Fruit fly (Drosophila melanogaster) whole organism, pupa: ENCODE data around the gene Dtg.

Source experiments
- CG10348 ChIP-seq: fragments of 200-800 bp; sonication (Bioruptor generic); IDR thresholded peaks from 2 replicates; pipeline ENCODE4 v1.3.6; 2022; ENCODE audit warnings: missing biosample characterization, missing genetic modification characterization
- CG12605 ChIP-seq: fragments of 200-800 bp; sonication (Bioruptor generic); IDR thresholded peaks from 2 replicates; pipeline ENCODE4 v1.3.6; 2022; ENCODE audit warnings: missing biosample characterization, missing genetic modification characterization
- CG13204 ChIP-seq: fragments of 200-800 bp; sonication (Bioruptor generic); optimal IDR thresholded peaks from 2 replicates; lab custom pipeline; 2018; ENCODE audit warnings: missing biosample characterization, mild to moderate bottlenecking, missing genetic modification characterization, moderate library complexity
- CG14655 ChIP-seq: fragments of 200-800 bp; sonication (Bioruptor generic); optimal IDR thresholded peaks from 3 replicates; lab custom pipeline; 2017; ENCODE audit warnings: mild to moderate bottlenecking, missing biosample characterization, missing genetic modification reagents, missing genetic modification characterization
- CG15710 ChIP-seq: fragments of 200-800 bp; sonication (Bioruptor generic); optimal IDR thresholded peaks from 2 replicates; lab custom pipeline; 2018; ENCODE audit warnings: missing biosample characterization, mild to moderate bottlenecking, missing genetic modification characterization, moderate library complexity
- CG17806 ChIP-seq: fragments of 200-800 bp; sonication (Bioruptor generic); optimal IDR thresholded peaks from 2 replicates; lab custom pipeline; 2018; ENCODE audit warnings: missing biosample characterization, mild to moderate bottlenecking, missing genetic modification characterization, moderate library complexity
- CG32121 ChIP-seq: fragments of 200-800 bp; sonication (Bioruptor generic); IDR thresholded peaks from 2 replicates; pipeline ENCODE4 v1.3.6; 2022; ENCODE audit warnings: missing biosample characterization, missing genetic modification characterization
- CG34367 ChIP-seq: fragments of 200-800 bp; sonication (Bioruptor generic); optimal IDR thresholded peaks from 2 replicates; lab custom pipeline; 2018; ENCODE audit warnings: missing biosample characterization, mild to moderate bottlenecking, missing genetic modification characterization
- CG4496 ChIP-seq: fragments of 200-800 bp; sonication (Bioruptor generic); IDR thresholded peaks from 3 replicates; pipeline ENCODE4 v1.3.6; 2022; ENCODE audit warnings: missing biosample characterization, missing genetic modification characterization
- CG8159 ChIP-seq: fragments of 200-800 bp; sonication (Bioruptor generic); optimal IDR thresholded peaks from 3 replicates; lab custom pipeline; 2018; ENCODE audit warnings: missing biosample characterization, mild to moderate bottlenecking, missing genetic modification characterization, moderate library complexity
- CG8301 ChIP-seq: fragments of 200-800 bp; sonication (Bioruptor generic); optimal IDR thresholded peaks from 2 replicates; lab custom pipeline; 2018; ENCODE audit warnings: missing biosample characterization, mild to moderate bottlenecking, missing genetic modification characterization
- CG9948 ChIP-seq: fragments of 200-800 bp; sonication (Bioruptor generic); optimal IDR thresholded peaks from 2 replicates; lab custom pipeline; 2018; ENCODE audit warnings: missing biosample characterization, mild to moderate bottlenecking, missing genetic modification characterization, moderate library complexity
- D1 ChIP-seq: fragments of 200-800 bp; sonication (Bioruptor generic); optimal IDR thresholded peaks from 2 replicates; lab custom pipeline; 2018; ENCODE audit warnings: missing biosample characterization, mild to moderate bottlenecking, missing genetic modification characterization, moderate library complexity
- EcR ChIP-seq: fragments of 200-800 bp; sonication (Bioruptor generic); optimal IDR thresholded peaks from 3 replicates; lab custom pipeline; 2019; ENCODE audit warnings: missing biosample characterization, missing genetic modification characterization, mild to moderate bottlenecking, moderate library complexity, missing genetic modification reagents
- Ets98B ChIP-seq: fragments of 200-800 bp; sonication (Bioruptor generic); IDR thresholded peaks from 2 replicates; pipeline ENCODE4 v1.3.6; 2022; ENCODE audit warnings: missing biosample characterization, missing genetic modification characterization
- Pif1A ChIP-seq: fragments of 200-800 bp; sonication (Bioruptor generic); optimal IDR thresholded peaks from 3 replicates; lab custom pipeline; 2016; ENCODE audit warnings: missing biosample characterization, missing genetic modification characterization
- Pif1B ChIP-seq: fragments of 200-800 bp; sonication (Bioruptor generic); optimal IDR thresholded peaks from 3 replicates; lab custom pipeline; 2016; ENCODE audit warnings: missing biosample characterization, missing genetic modification characterization
- Snoo ChIP-seq: fragments of 200-800 bp; sonication (Bioruptor generic); optimal IDR thresholded peaks from 3 replicates; lab custom pipeline; 2017; ENCODE audit warnings: missing biosample characterization, mild to moderate bottlenecking, missing genetic modification characterization, inconsistent platforms
- fd96Ca ChIP-seq: fragments of 200-800 bp; sonication (Bioruptor generic); IDR thresholded peaks from 3 replicates; pipeline ENCODE4 v1.3.6; 2022; ENCODE audit warnings: missing biosample characterization, missing genetic modification characterization
- gl ChIP-seq: fragments of 200-800 bp; sonication (Bioruptor generic); optimal IDR thresholded peaks from 2 replicates; lab custom pipeline; 2018; ENCODE audit warnings: missing biosample characterization, mild to moderate bottlenecking, missing genetic modification characterization
- rn ChIP-seq: fragments of 200-800 bp; sonication (Bioruptor generic); IDR thresholded peaks from 2 replicates; pipeline ENCODE4 v1.3.6; 2022; ENCODE audit warnings: missing biosample characterization, missing genetic modification characterization

The Dtg gene

DNA sequence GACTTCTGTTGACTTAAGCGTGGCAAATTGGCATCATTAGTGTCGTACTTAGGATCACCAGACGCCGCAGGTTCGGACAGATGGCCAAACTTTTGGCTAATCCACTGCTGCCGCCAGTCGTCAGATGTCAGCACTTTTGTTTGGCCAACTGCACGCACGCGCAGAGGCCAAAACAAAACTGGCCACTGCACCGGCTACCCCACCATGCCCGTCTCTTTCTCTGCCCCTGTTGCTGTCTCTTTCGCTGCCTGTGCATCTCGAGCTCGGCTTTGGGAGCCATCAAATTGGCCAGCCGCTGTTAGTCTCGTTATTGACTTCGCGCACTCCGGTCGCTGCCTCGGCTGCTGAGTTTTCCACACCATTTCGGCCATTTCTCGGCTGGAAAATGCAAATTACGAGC is 14.7 kb downstream of the Dtg start, which contains the start of gene CG14395:
Gene CG14395 (plus strand): TSS at position 301 of the 400 bp plus-strand sequence.
- TF ChIP-seq CG4496 (GFP tag; lab: Robert Waterston, UW), result peak; percentile 72; the same call in 2 of the 3 replicates
- no peak for TF ChIP-seq CG10348 (GFP tag; lab: Robert Waterston, UW)
- TF ChIP-seq CG12605 (GFP tag; lab: Robert Waterston, UW), result no peak
- no peak for TF ChIP-seq fd96Ca (GFP tag; lab: Robert Waterston, UW)
- TF ChIP-seq Ets98B, result 0 out of 2 replicates have a peak, but pooled peaks have one; percentile 17
- TF ChIP-seq CG13204 (GFP tag; lab: Kevin White, UChicago), result no peak

DNA sequence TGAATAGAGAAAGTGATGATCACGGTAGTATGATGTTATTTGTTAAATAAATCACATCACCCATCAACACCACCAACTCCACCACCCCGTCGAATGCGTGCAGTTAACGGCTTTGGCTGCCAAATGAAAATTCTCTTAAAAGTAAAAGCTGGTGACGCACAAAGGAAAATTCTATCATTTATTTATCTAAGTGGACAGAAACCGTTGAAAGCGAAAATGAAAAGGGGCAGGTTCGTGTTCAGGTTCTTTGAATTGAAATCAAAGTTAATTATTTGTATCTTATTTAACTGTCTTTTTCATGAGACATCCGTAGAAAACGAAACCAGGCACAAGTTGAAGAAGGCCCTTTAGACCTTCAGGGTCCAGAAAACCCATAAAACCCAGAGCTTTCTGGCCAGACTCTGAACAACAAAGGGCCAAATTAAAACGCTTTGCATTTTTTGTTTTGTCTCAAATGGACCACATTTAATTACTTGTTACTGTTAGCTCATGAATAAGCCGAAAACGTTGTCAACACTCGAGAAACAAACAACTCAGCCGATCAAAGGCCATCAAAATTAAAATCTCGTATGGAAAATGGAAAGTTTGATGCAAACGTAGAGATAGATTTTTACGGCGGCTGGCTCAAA is 18.5 kb downstream of the Dtg start:
- TF ChIP-seq CG32121 (GFP tag; lab: Robert Waterston, UW) (no peak), EcR (GFP tag; lab: Kevin White, UChicago) (no peak), rn (no peak), Snoo (no peak), Pif1A (GFP tag; lab: Kevin White, UChicago) (no peak), CG8301 (tag; lab: Kevin White, UChicago) (no peak), Ets98B (no peak), CG15710 (tag; lab: Kevin White, UChicago) (no peak), CG9948 (no peak), CG10348 (GFP tag; lab: Robert Waterston, UW) (no peak), CG13204 (GFP tag; lab: Kevin White, UChicago) (no peak), gl (tag; lab: Kevin White, UChicago) (no peak)

DNA sequence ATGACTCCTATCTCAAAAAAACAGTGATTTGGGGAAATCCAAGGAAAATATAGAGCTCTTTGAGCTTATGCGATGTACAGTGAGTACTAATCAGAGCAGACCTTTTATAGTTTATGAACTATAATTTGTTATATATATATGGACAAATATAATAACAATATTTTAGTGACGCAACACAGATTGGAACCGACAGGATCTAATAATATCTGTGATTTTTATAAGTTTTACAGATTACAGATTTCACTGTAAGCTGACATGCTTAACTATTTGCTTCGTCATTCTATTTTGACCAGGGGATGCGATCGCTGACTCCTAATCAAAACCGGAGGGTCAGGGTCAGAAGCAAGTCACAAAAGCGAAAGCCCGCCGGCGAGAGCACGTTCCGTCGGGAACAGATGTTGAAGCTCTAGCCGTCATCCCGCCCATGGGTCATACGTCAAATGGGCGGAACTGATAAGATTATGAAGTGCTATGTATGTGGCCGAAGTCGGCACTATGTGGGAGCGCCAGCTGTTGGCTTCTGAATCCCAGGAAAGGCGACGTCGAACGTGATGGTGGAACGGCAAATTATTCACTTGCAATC is 26.3 kb downstream of the Dtg start, which contains the start of gene Gnmt:
Gene Gnmt (plus strand): TSS at position 568 of the 583 bp plus-strand sequence.
- TF ChIP-seq fd96Ca (GFP tag; lab: Robert Waterston, UW), result no peak
- TF ChIP-seq CG12605 (GFP tag; lab: Robert Waterston, UW), result no peak
- no peak for TF ChIP-seq Snoo
- no peak for TF ChIP-seq Ets98B
- TF ChIP-seq CG9948, result no peak
- no peak for TF ChIP-seq CG17806
- no peak for TF ChIP-seq CG34367 (tag; lab: Kevin White, UChicago)
- no peak for TF ChIP-seq CG4496 (GFP tag; lab: Robert Waterston, UW)
- no peak for TF ChIP-seq D1 (tag; lab: Kevin White, UChicago)
- no peak for TF ChIP-seq CG10348 (GFP tag; lab: Robert Waterston, UW)
- no peak for TF ChIP-seq CG14655 (GFP tag; lab: Kevin White, UChicago)
- no peak for TF ChIP-seq CG8301 (tag; lab: Kevin White, UChicago)
- TF ChIP-seq Pif1B (GFP tag; lab: Kevin White, UChicago), result no peak
- no peak for TF ChIP-seq CG15710 (tag; lab: Kevin White, UChicago)
- TF ChIP-seq gl (tag; lab: Kevin White, UChicago), result no peak
- no peak for TF ChIP-seq CG32121 (GFP tag; lab: Robert Waterston, UW)

DNA sequence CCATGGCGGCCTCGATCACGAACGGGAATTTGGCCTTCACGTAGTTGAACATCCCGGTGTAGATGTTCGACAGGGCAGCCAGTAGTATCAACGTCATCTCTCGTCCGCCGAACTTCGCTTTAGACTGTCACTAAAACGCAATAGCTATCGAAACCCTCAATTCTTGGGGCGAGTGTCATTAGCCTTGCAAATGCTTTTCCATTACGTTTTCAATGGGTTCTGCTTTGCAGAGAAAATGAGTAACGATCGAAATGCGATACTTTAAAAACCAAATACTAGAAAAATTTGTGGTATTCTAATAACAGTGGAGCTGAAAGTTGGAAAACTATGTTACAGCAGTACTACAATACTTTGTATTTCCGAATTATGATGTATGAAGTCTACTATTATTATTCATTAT is 28.3 kb downstream of the Dtg start, which contains the start of gene CG43630:
Gene CG43630 (minus strand): TSS at position 101 of the 400 bp plus-strand sequence.
- TF ChIP-seq CG14655 (GFP tag; lab: Kevin White, UChicago) (no peak), CG32121 (GFP tag; lab: Robert Waterston, UW) (no peak), CG9948 (no peak), CG17806 (no peak), fd96Ca (GFP tag; lab: Robert Waterston, UW) (no peak), EcR (GFP tag; lab: Kevin White, UChicago) (no peak), gl (tag; lab: Kevin White, UChicago) (no peak), Snoo (no peak), CG34367 (tag; lab: Kevin White, UChicago) (no peak), CG8301 (tag; lab: Kevin White, UChicago) (no peak), rn (no peak), CG8159 (no peak)

DNA sequence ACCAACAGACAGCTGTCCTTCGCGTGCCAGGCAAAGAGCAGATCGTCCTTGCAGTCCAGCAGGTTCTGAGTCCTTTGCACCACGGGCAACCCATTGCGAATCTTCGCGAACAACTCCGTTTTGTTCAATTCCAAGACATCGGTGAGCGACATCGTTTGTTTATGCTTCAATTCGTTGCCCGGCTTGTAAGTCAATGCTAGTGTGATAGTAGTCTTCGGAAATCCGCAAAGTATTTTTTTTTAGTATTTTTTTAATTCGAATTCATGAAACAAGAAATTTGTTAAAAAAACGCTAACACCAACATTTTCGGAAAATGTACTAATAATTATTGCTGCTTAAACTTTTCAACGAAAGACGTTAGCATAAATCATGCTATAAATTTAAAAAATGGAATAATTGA is 31.0 kb downstream of the Dtg start, which contains the start of gene mbo:
Gene mbo (minus strand): TSS at position 203 of the 400 bp plus-strand sequence.
- TF ChIP-seq rn (no peak), CG32121 (GFP tag; lab: Robert Waterston, UW) (no peak), CG9948 (no peak)

DNA sequence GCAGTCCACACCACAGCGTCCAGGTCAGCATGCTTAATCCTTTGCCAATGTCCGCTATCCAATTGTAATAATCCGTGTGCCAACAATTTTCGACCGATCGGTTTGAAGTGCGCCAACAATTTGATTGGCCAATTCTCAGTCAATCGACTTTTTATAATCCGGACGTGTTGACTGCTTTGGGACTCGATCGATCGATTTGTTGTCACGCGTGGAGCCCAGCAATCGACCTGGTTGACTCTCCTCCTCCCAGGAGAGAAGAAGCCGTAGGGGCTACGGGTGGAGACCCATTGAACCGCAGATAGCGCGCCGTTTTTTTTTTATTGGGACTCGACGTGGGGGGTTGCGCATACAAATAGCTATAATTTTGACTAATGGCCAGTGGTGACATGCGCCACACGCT is 33.4 kb downstream of the Dtg start, which contains the start of gene Cyp313a4:
Gene Cyp313a4 (minus strand): TSS at position 101 of the 400 bp plus-strand sequence.
- TF ChIP-seq CG17806 (no peak), CG8159 (no peak), CG4496 (GFP tag; lab: Robert Waterston, UW) (no peak), Ets98B (no peak), CG12605 (GFP tag; lab: Robert Waterston, UW) (no peak), rn (no peak), CG8301 (tag; lab: Kevin White, UChicago) (no peak)

DNA sequence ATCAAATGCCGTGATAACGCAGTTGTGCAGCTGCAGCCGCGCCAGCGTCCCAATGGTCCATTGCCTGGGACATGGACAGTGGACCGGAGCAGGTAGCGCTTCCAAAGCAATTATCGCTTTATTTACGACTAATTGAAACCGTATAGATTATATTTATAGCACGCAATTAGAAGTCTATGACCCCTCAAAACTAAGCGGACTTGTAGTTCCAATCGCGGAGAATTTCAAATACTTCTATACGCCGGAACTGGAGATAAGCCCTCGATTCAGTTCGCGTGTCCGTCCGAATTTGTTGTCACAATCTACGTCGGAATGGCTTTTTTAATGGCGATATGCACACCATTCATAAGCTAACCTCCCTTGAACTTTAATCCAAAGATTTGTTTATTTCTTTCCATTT is 37.4 kb downstream of the Dtg start:
- TF ChIP-seq CG8159, result no peak
- TF ChIP-seq CG15710 (tag; lab: Kevin White, UChicago), result no peak
- TF ChIP-seq CG34367 (tag; lab: Kevin White, UChicago), result no peak
- no peak for TF ChIP-seq CG12605 (GFP tag; lab: Robert Waterston, UW)
- TF ChIP-seq CG9948, result no peak
- TF ChIP-seq CG13204 (GFP tag; lab: Kevin White, UChicago), result no peak
- no peak for TF ChIP-seq CG17806
